Fruit fly (Drosophila melanogaster) whole organism, embryonic: ENCODE measurements around the gene Sytbeta.
A peak's percentile ranks its signal among the peaks of the same experiment; 100 is the strongest.

ENCODE experiments used
- BEAF-32 ChIP-seq: fragments of 200-800 bp; sonication (Bioruptor generic); optimal IDR thresholded peaks from 3 replicates; lab custom pipeline; 2017; ENCODE audit warnings: missing biosample characterization, missing genetic modification characterization, mild to moderate bottlenecking, moderate library complexity, missing genetic modification reagents
- CG10147 ChIP-seq: fragments of 200-800 bp; sonication (Bioruptor generic); optimal IDR thresholded peaks from 2 replicates; lab custom pipeline; 2019; ENCODE audit warnings: missing biosample characterization, mild to moderate bottlenecking, missing genetic modification characterization, moderate library complexity
- CG13296 ChIP-seq: fragments of 200-800 bp; sonication (Bioruptor generic); optimal IDR thresholded peaks from 3 replicates; lab custom pipeline; 2018; ENCODE audit warnings: missing biosample characterization, mild to moderate bottlenecking, missing genetic modification characterization
- CG1832 ChIP-seq: fragments of 200-800 bp; sonication (Bioruptor generic); optimal IDR thresholded peaks from 2 replicates; lab custom pipeline; 2017; ENCODE audit warnings: missing biosample characterization, mild to moderate bottlenecking, missing genetic modification characterization, inconsistent platforms
- CG18764 ChIP-seq: fragments of 200-800 bp; sonication (Bioruptor generic); optimal IDR thresholded peaks from 3 replicates; lab custom pipeline; 2016; ENCODE audit warnings: missing biosample characterization, missing genetic modification characterization
- CG2202 ChIP-seq: fragments of 200-800 bp; sonication (Bioruptor generic); optimal IDR thresholded peaks from 2 replicates; lab custom pipeline; 2018; ENCODE audit warnings: missing biosample characterization, mild to moderate bottlenecking, missing genetic modification characterization
- CG34224 ChIP-seq: fragments of 200-800 bp; sonication (Bioruptor generic); IDR thresholded peaks from 3 replicates; pipeline ENCODE4 v1.3.6; 2022; ENCODE audit warnings: missing biosample characterization, missing genetic modification characterization; ENCODE audit not compliant: partially characterized antibody
- CG34422 ChIP-seq: fragments of 200-800 bp; sonication (Bioruptor generic); IDR thresholded peaks from 3 replicates; pipeline ENCODE4 v1.3.6; 2022; ENCODE audit warnings: missing biosample characterization, missing genetic modification characterization
- CG3847 ChIP-seq: fragments of 200-800 bp; sonication (Bioruptor generic); IDR thresholded peaks from 2 replicates; pipeline ENCODE4 v1.3.6; 2022; ENCODE audit warnings: missing biosample characterization, missing genetic modification characterization
- CG4730 ChIP-seq: fragments of 200-800 bp; sonication (Bioruptor generic); IDR thresholded peaks from 2 replicates; pipeline ENCODE4 v1.3.6; 2022; ENCODE audit warnings: missing biosample characterization, missing genetic modification characterization
- CG6683 ChIP-seq: fragments of 200-800 bp; sonication (Bioruptor generic); optimal IDR thresholded peaks from 2 replicates; lab custom pipeline; 2017; ENCODE audit warnings: missing biosample characterization, mild to moderate bottlenecking, missing genetic modification characterization, missing genetic modification reagents
- CG6813 ChIP-seq: fragments of 200-800 bp; sonication (Bioruptor generic); optimal IDR thresholded peaks from 2 replicates; lab custom pipeline; 2017; ENCODE audit warnings: missing biosample characterization, missing genetic modification characterization, mild to moderate bottlenecking, moderate library complexity, missing genetic modification reagents
- CG7745 ChIP-seq: fragments of 200-800 bp; sonication (Bioruptor generic); optimal IDR thresholded peaks from 2 replicates; lab custom pipeline; 2018; ENCODE audit warnings: missing biosample characterization, mild to moderate bottlenecking, missing genetic modification characterization, moderate library complexity
- CG7963 ChIP-seq: fragments of 200-800 bp; sonication (Bioruptor generic); IDR thresholded peaks from 3 replicates; pipeline ENCODE4 v1.3.6; 2022; ENCODE audit warnings: missing biosample characterization, missing genetic modification characterization; ENCODE audit not compliant: partially characterized antibody
- CG9437 ChIP-seq: fragments of 200-800 bp; sonication (Bioruptor generic); optimal IDR thresholded peaks from 2 replicates; lab custom pipeline; 2018; ENCODE audit warnings: missing biosample characterization, mild to moderate bottlenecking, missing genetic modification characterization
- H15 ChIP-seq: fragments of 200-800 bp; sonication (Bioruptor generic); IDR thresholded peaks from 3 replicates; pipeline ENCODE4 v1.3.6; 2022; ENCODE audit warnings: missing biosample characterization, missing genetic modification characterization
- Hand ChIP-seq: fragments of 200-800 bp; sonication (Bioruptor generic); optimal IDR thresholded peaks from 2 replicates; lab custom pipeline; 2017; ENCODE audit warnings: mild to moderate bottlenecking, missing biosample characterization, missing genetic modification reagents, missing genetic modification characterization
- Hr51 ChIP-seq, 2 experiments: fragments of 200-800 bp; sonication (Bioruptor generic); optimal IDR thresholded peaks; 2 replicates in 1 of 2; 3 replicates in 1 of 2; lab custom pipeline; 2016 to 2018; ENCODE audit warnings: missing biosample characterization in 2 of 2, missing genetic modification characterization in 2 of 2, mild to moderate bottlenecking in 1 of 2, moderate library complexity in 1 of 2
- Max ChIP-seq: fragments of 200-800 bp; sonication (Bioruptor generic); optimal IDR thresholded peaks from 2 replicates; lab custom pipeline; 2016; ENCODE audit warnings: missing biosample characterization, mild to moderate bottlenecking, missing genetic modification characterization
- NfI ChIP-seq: fragments of 200-800 bp; sonication (Bioruptor generic); optimal IDR thresholded peaks from 3 replicates; lab custom pipeline; 2018; ENCODE audit warnings: missing biosample characterization, mild to moderate bottlenecking, missing genetic modification characterization, moderate library complexity
- Ravus ChIP-seq: fragments of 200-800 bp; sonication (Bioruptor generic); IDR thresholded peaks from 2 replicates; pipeline ENCODE4 v1.3.6; 2022; ENCODE audit warnings: missing biosample characterization, missing genetic modification characterization
- Six4 ChIP-seq: fragments of 200-800 bp; sonication (Bioruptor generic); optimal IDR thresholded peaks from 2 replicates; lab custom pipeline; 2016; ENCODE audit warnings: missing biosample characterization, missing genetic modification characterization
- Spps ChIP-seq: fragments of 200-800 bp; sonication (Bioruptor generic); optimal IDR thresholded peaks from 2 replicates; lab custom pipeline; 2018; ENCODE audit warnings: missing biosample characterization, mild to moderate bottlenecking, missing genetic modification characterization
- ara ChIP-seq: fragments of 200-800 bp; sonication (Bioruptor generic); IDR thresholded peaks from 2 replicates; pipeline ENCODE4 v1.3.6; 2022; ENCODE audit warnings: missing biosample characterization, missing genetic modification characterization
- bab2 ChIP-seq: fragments of 200-800 bp; sonication (Bioruptor generic); optimal IDR thresholded peaks from 2 replicates; lab custom pipeline; 2016; ENCODE audit warnings: missing biosample characterization, missing genetic modification characterization
- bsh ChIP-seq, 2 experiments: fragments of 200-800 bp; sonication (Bioruptor generic); optimal IDR thresholded peaks; 2 replicates each; lab custom pipeline; 2017 to 2018; ENCODE audit warnings: mild to moderate bottlenecking in 2 of 2, missing biosample characterization in 2 of 2, missing genetic modification characterization in 2 of 2, moderate library complexity in 1 of 2
- caup ChIP-seq: fragments of 200-800 bp; sonication (Bioruptor generic); optimal IDR thresholded peaks from 3 replicates; lab custom pipeline; 2017; ENCODE audit warnings: missing biosample characterization, mild to moderate bottlenecking, missing genetic modification characterization, moderate library complexity; ENCODE audit not compliant: severe bottlenecking
- chif ChIP-seq, 2 experiments: fragments of 200-800 bp; sonication (Bioruptor generic); optimal IDR thresholded peaks; 3 replicates each; lab custom pipeline; 2016; ENCODE audit warnings: missing biosample characterization in 2 of 2, missing genetic modification characterization in 2 of 2
- chn ChIP-seq: fragments of 200-800 bp; sonication (Bioruptor generic); optimal IDR thresholded peaks from 2 replicates; lab custom pipeline; 2016; ENCODE audit warnings: missing biosample characterization, missing genetic modification characterization
- crp ChIP-seq, 2 experiments: fragments of 200-800 bp; sonication (Bioruptor generic); optimal IDR thresholded peaks; 2 replicates in 1 of 2; 3 replicates in 1 of 2; lab custom pipeline; 2017; ENCODE audit warnings: missing biosample characterization in 2 of 2, missing genetic modification characterization in 2 of 2, mild to moderate bottlenecking in 1 of 2, moderate library complexity in 1 of 2
- dm ChIP-seq: fragments of 200-800 bp; sonication (Bioruptor generic); optimal IDR thresholded peaks from 3 replicates; lab custom pipeline; 2016; ENCODE audit warnings: missing biosample characterization, missing genetic modification characterization
- fru ChIP-seq: fragments of >200 bp; optimal IDR thresholded peaks from 2 replicates; lab custom pipeline; 2017
- jigr1 ChIP-seq: fragments of 200-800 bp; sonication (Bioruptor generic); IDR thresholded peaks from 3 replicates; pipeline ENCODE4 v1.3.6; 2022; ENCODE audit warnings: missing biosample characterization, missing genetic modification characterization
- klu ChIP-seq: fragments of 200-800 bp; sonication (Bioruptor generic); IDR thresholded peaks from 2 replicates; pipeline ENCODE4 v1.3.6; 2022; ENCODE audit warnings: missing biosample characterization, missing genetic modification characterization
- kni ChIP-seq: fragments of 200-800 bp; sonication (Bioruptor generic); optimal IDR thresholded peaks from 3 replicates; lab custom pipeline; 2017; ENCODE audit warnings: mild to moderate bottlenecking, missing biosample characterization, missing genetic modification reagents, missing genetic modification characterization
- lbe ChIP-seq: fragments of 200-800 bp; sonication (Bioruptor generic); optimal IDR thresholded peaks from 2 replicates; lab custom pipeline; 2016; ENCODE audit warnings: missing biosample characterization, mild to moderate bottlenecking, missing genetic modification characterization
- onecut ChIP-seq: fragments of 200-800 bp; sonication (Bioruptor generic); IDR thresholded peaks from 2 replicates; pipeline ENCODE4 v1.3.6; 2022; ENCODE audit warnings: missing biosample characterization, missing genetic modification characterization
- pnt ChIP-seq: fragments of 200-800 bp; sonication (Bioruptor generic); optimal IDR thresholded peaks from 3 replicates; lab custom pipeline; 2016; ENCODE audit warnings: missing biosample characterization, missing genetic modification characterization
- prd ChIP-seq, 3 experiments: fragments of >200 bp in 2 of 3; fragments of 200-800 bp in 1 of 3; sonication (Bioruptor generic) in 1 of 3; optimal IDR thresholded peaks in 2 of 3; IDR thresholded peaks in 1 of 3; 2 replicates in 2 of 3; 3 replicates in 1 of 3; pipeline versions ENCODE4 v1.3.6 to Lab custom; 2017 to 2022; ENCODE audit warnings: missing biosample characterization in 1 of 3, missing genetic modification characterization in 1 of 3
- pros ChIP-seq: fragments of 200-800 bp; sonication (Bioruptor generic); optimal IDR thresholded peaks from 3 replicates; lab custom pipeline; 2019; ENCODE audit warnings: missing biosample characterization, mild to moderate bottlenecking, missing genetic modification characterization, moderate library complexity
- repo ChIP-seq: fragments of 200-800 bp; sonication (Bioruptor generic); optimal IDR thresholded peaks from 2 replicates; lab custom pipeline; 2016; ENCODE audit warnings: missing biosample characterization, missing genetic modification characterization
- so ChIP-seq: fragments of 200-800 bp; sonication (Bioruptor generic); IDR thresholded peaks from 3 replicates; pipeline ENCODE4 v1.3.6; 2022; ENCODE audit warnings: missing biosample characterization, missing genetic modification characterization
- sob ChIP-seq: fragments of 200-800 bp; sonication (Bioruptor generic); IDR thresholded peaks from 2 replicates; pipeline ENCODE4 v1.3.6; 2022; ENCODE audit warnings: missing biosample characterization, missing genetic modification characterization
- tio ChIP-seq: fragments of 200-800 bp; sonication (Bioruptor generic); optimal IDR thresholded peaks from 2 replicates; lab custom pipeline; 2017; ENCODE audit warnings: missing biosample characterization, missing genetic modification characterization, inconsistent platforms
- tna ChIP-seq: fragments of 200-800 bp; sonication (Bioruptor generic); IDR thresholded peaks from 2 replicates; pipeline ENCODE4 v1.3.6; 2022; ENCODE audit warnings: missing biosample characterization, missing genetic modification characterization; ENCODE audit not compliant: partially characterized antibody
- trh ChIP-seq: fragments of 200-800 bp; sonication (Bioruptor generic); optimal IDR thresholded peaks from 2 replicates; lab custom pipeline; 2016; ENCODE audit warnings: missing biosample characterization, missing genetic modification characterization
- tup ChIP-seq: fragments of 200-800 bp; sonication (Bioruptor generic); optimal IDR thresholded peaks from 2 replicates; lab custom pipeline; 2016; ENCODE audit warnings: missing biosample characterization, mild to moderate bottlenecking, missing genetic modification characterization, moderate library complexity

Gene Sytbeta

DNA sequence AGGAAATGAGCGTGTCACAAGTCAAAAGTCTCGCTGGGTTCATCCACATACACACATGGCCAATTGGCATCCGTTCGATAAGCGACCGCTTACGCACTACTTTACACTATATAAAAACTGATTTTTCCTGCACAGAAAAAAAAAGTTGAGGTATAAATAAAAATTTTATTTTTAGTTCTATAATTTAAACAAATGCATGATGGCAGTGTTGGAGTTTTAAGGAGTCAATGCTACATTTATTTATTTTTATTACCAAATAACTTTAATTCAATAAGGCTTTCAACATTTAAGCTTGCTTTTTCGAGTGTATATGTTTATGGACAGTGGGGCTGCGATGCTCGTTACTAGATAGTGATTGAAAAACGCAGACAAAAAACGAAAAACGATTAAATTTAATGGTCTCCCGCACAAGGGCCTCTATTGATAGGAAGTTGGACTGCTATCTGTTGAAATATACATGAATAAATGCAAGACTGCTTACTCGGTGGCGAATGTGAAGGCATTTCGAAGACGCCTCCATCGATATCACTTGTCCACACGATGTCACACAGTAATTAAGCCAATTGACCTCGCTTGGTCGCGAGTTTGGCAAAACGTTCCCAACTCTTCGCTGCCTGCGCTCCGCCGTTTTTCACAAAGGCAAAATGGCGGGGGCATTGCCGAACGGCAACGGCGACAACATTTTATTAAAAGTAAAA, 53.0 kb downstream of the Sytbeta start (continued):
- TF ChIP-seq Spps (tag; lab: Kevin White, UChicago) = peak; percentile 76
- peak; percentile 69 for TF ChIP-seq Max
- TF ChIP-seq CG4730 (GFP tag; lab: Robert Waterston, UW) = peak; percentile 41
- TF ChIP-seq prd (optimal IDR thresholded peaks at IDR 0.05; lab: Kevin White, UChicago) = no peak
- TF ChIP-seq prd (GFP tag; IDR thresholded peaks at IDR 0.05; lab: Robert Waterston, UW) = peak; percentile 73
- peak; percentile 37 for TF ChIP-seq NfI (GFP tag; lab: Kevin White, UChicago)
- peak; percentile 7 to 57 for TF ChIP-seq chif (GFP tag; optimal IDR thresholded peaks at IDR 0.05; lab: Kevin White, UChicago)
- TF ChIP-seq jigr1 (GFP tag; lab: Robert Waterston, UW) = 0 out of 3 replicates have a peak, but pooled peaks have one; percentile 18
- TF ChIP-seq trh (GFP tag; lab: Kevin White, UChicago) = peak; percentile 28
- TF ChIP-seq CG9437 (GFP tag; lab: Kevin White, UChicago) = peak; percentile 69
- no peak for TF ChIP-seq CG1832
- TF ChIP-seq CG6813 (GFP tag; lab: Kevin White, UChicago) = peak; percentile 65
- peak; percentile 68; the same call in 1 of the 2 replicates for TF ChIP-seq ara (GFP tag; lab: Robert Waterston, UW)
- peak; percentile 50; the same call in 1 of the 2 replicates for TF ChIP-seq CG3847
- TF ChIP-seq tup (GFP tag; lab: Kevin White, UChicago) = no peak
- TF ChIP-seq pnt (GFP tag; lab: Kevin White, UChicago) = peak; percentile 38
- peak; percentile 71 for TF ChIP-seq CG13296 (GFP tag; lab: Kevin White, UChicago)
- TF ChIP-seq chn (GFP tag; lab: Kevin White, UChicago) = no peak
- TF ChIP-seq tna (GFP tag; lab: Robert Waterston, UW) = no peak
- peak; percentile 48 for TF ChIP-seq tio (GFP tag; lab: Kevin White, UChicago)
- TF ChIP-seq caup = peak; percentile 35
- TF ChIP-seq BEAF-32 (GFP tag; lab: Kevin White, UChicago) = no peak
- no peak for TF ChIP-seq CG7963 (GFP tag; lab: Robert Waterston, UW)
- TF ChIP-seq Hr51 (GFP tag; optimal IDR thresholded peaks at IDR 0.05; lab: Kevin White, UChicago) = peak in 1 of 2 experiments; percentile 84
- TF ChIP-seq CG2202 (tag; lab: Kevin White, UChicago) = peak; percentile 36
- TF ChIP-seq Hand = peak; percentile 27
- no peak for TF ChIP-seq dm (GFP tag; lab: Kevin White, UChicago)
- TF ChIP-seq sob (GFP tag; lab: Robert Waterston, UW) = peak; percentile 80
- TF ChIP-seq CG10147 (GFP tag; lab: Kevin White, UChicago) = peak; percentile 76
- TF ChIP-seq repo (GFP tag; lab: Kevin White, UChicago) = no peak
- TF ChIP-seq bab2 (GFP tag; lab: Kevin White, UChicago) = peak; percentile 55
- TF ChIP-seq kni (GFP tag; lab: Kevin White, UChicago) = no peak
- peak; percentile 42 to 85 for TF ChIP-seq bsh (GFP tag; optimal IDR thresholded peaks at IDR 0.05; lab: Kevin White, UChicago)
- TF ChIP-seq CG34224 = no peak
- no peak for TF ChIP-seq lbe (GFP tag; lab: Kevin White, UChicago)
- no peak for TF ChIP-seq pros
- TF ChIP-seq CG18764 (GFP tag; lab: Kevin White, UChicago) = peak; percentile 48
- TF ChIP-seq Ravus (GFP tag; lab: Robert Waterston, UW) = peak; percentile 23; the same call in 1 of the 2 replicates
- no peak for TF ChIP-seq fru (lab: Kevin White, UChicago)
- peak; percentile 57; the same call in 1 of the 3 replicates for TF ChIP-seq CG34422 (GFP tag; lab: Robert Waterston, UW)
- 0 out of 3 replicates have a peak, but pooled peaks have one; percentile 35 for TF ChIP-seq H15 (GFP tag; lab: Robert Waterston, UW)
- TF ChIP-seq Six4 (GFP tag; lab: Kevin White, UChicago) = peak; percentile 66
- TF ChIP-seq so (GFP tag; lab: Robert Waterston, UW) = peak; percentile 69; the same call in 1 of the 3 replicates
- TF ChIP-seq CG7745 = peak; percentile 1
- TF ChIP-seq CG6683 (GFP tag; lab: Kevin White, UChicago) = peak; percentile 55
- no peak for TF ChIP-seq crp (GFP tag; optimal IDR thresholded peaks at IDR 0.05; lab: Kevin White, UChicago)
- TF ChIP-seq onecut (GFP tag; lab: Robert Waterston, UW) = peak; percentile 69
- peak; percentile 22; the same call in 1 of the 2 replicates for TF ChIP-seq klu
